Worm (Caenorhabditis elegans) whole organism, L1 larva: ENCODE results near the gene D1086.8.

Experiments used
- blmp-1 ChIP-seq: fragments of 150-350 bp; optimal IDR thresholded peaks from 2 replicates; lab custom pipeline; 2014; ENCODE audit warnings: missing biosample characterization, missing genetic modification characterization
- nhr-237 ChIP-seq: fragments of 150-350 bp; optimal IDR thresholded peaks from 2 replicates; lab custom pipeline; 2014; ENCODE audit warnings: missing biosample characterization, missing genetic modification characterization

ce11 chrV:14140733-14141132 is 46.8 kb downstream of the D1086.8 start:
- TF ChIP-seq blmp-1 (tag; lab: Kevin White, UChicago) (no peak), nhr-237 (tag; lab: Kevin White, UChicago) (no peak)
